Fruit fly (Drosophila melanogaster) whole organism, pupa: ENCODE results near the gene toc.

ENCODE experiments used
- CG12605 ChIP-seq: fragments of 200-800 bp; sonication (Bioruptor generic); IDR thresholded peaks from 2 replicates; pipeline ENCODE4 v1.3.6; 2022; ENCODE audit warnings: missing biosample characterization, missing genetic modification characterization
- CG13204 ChIP-seq: fragments of 200-800 bp; sonication (Bioruptor generic); optimal IDR thresholded peaks from 2 replicates; lab custom pipeline; 2018; ENCODE audit warnings: missing biosample characterization, mild to moderate bottlenecking, missing genetic modification characterization, moderate library complexity
- CG14655 ChIP-seq: fragments of 200-800 bp; sonication (Bioruptor generic); optimal IDR thresholded peaks from 3 replicates; lab custom pipeline; 2017; ENCODE audit warnings: mild to moderate bottlenecking, missing biosample characterization, missing genetic modification reagents, missing genetic modification characterization
- CG15710 ChIP-seq: fragments of 200-800 bp; sonication (Bioruptor generic); optimal IDR thresholded peaks from 2 replicates; lab custom pipeline; 2018; ENCODE audit warnings: missing biosample characterization, mild to moderate bottlenecking, missing genetic modification characterization, moderate library complexity
- CG32121 ChIP-seq: fragments of 200-800 bp; sonication (Bioruptor generic); IDR thresholded peaks from 2 replicates; pipeline ENCODE4 v1.3.6; 2022; ENCODE audit warnings: missing biosample characterization, missing genetic modification characterization
- CG34367 ChIP-seq: fragments of 200-800 bp; sonication (Bioruptor generic); optimal IDR thresholded peaks from 2 replicates; lab custom pipeline; 2018; ENCODE audit warnings: missing biosample characterization, mild to moderate bottlenecking, missing genetic modification characterization
- CG8159 ChIP-seq: fragments of 200-800 bp; sonication (Bioruptor generic); optimal IDR thresholded peaks from 3 replicates; lab custom pipeline; 2018; ENCODE audit warnings: missing biosample characterization, mild to moderate bottlenecking, missing genetic modification characterization, moderate library complexity
- CG9948 ChIP-seq: fragments of 200-800 bp; sonication (Bioruptor generic); optimal IDR thresholded peaks from 2 replicates; lab custom pipeline; 2018; ENCODE audit warnings: missing biosample characterization, mild to moderate bottlenecking, missing genetic modification characterization, moderate library complexity
- EcR ChIP-seq: fragments of 200-800 bp; sonication (Bioruptor generic); optimal IDR thresholded peaks from 3 replicates; lab custom pipeline; 2019; ENCODE audit warnings: missing biosample characterization, missing genetic modification characterization, mild to moderate bottlenecking, moderate library complexity, missing genetic modification reagents
- Ets98B ChIP-seq: fragments of 200-800 bp; sonication (Bioruptor generic); IDR thresholded peaks from 2 replicates; pipeline ENCODE4 v1.3.6; 2022; ENCODE audit warnings: missing biosample characterization, missing genetic modification characterization
- Pif1A ChIP-seq: fragments of 200-800 bp; sonication (Bioruptor generic); optimal IDR thresholded peaks from 3 replicates; lab custom pipeline; 2016; ENCODE audit warnings: missing biosample characterization, missing genetic modification characterization
- fd96Ca ChIP-seq: fragments of 200-800 bp; sonication (Bioruptor generic); IDR thresholded peaks from 3 replicates; pipeline ENCODE4 v1.3.6; 2022; ENCODE audit warnings: missing biosample characterization, missing genetic modification characterization
- rn ChIP-seq: fragments of 200-800 bp; sonication (Bioruptor generic); IDR thresholded peaks from 2 replicates; pipeline ENCODE4 v1.3.6; 2022; ENCODE audit warnings: missing biosample characterization, missing genetic modification characterization

DNA sequence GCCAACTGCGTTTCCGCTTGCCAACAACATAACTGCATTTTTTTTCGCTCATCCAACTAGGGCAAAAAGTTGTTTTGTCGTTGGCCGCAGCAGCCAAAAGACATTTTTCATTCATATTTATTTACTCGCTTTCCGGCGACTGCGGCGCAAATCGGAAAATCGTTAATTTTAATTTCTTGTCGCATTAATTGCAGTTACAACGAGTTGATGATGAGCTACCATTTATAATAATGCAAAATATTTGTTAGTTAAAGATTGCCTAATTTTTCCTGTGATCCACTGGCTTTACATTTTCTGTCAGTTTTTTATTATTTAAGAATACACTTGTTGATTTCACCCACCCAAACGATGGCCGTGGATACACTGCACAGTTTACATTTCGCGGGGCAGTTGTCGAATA lies 35.2 kb downstream of the toc start, which contains the start of gene PpD6:
- TF ChIP-seq Pif1A (GFP tag; lab: Kevin White, UChicago) (no peak), CG32121 (no peak), CG8159 (tag; lab: Kevin White, UChicago) (no peak), EcR (GFP tag; lab: Kevin White, UChicago) (no peak), CG14655 (GFP tag; lab: Kevin White, UChicago) (no peak), CG15710 (tag; lab: Kevin White, UChicago) (no peak), CG13204 (GFP tag; lab: Kevin White, UChicago) (no peak), CG9948 (tag; lab: Kevin White, UChicago) (no peak), CG34367 (tag; lab: Kevin White, UChicago) (no peak), Ets98B (GFP tag; lab: Robert Waterston, UW) (no peak), rn (GFP tag; lab: Robert Waterston, UW) (no peak), CG12605 (GFP tag; lab: Robert Waterston, UW) (no peak), fd96Ca (GFP tag; lab: Robert Waterston, UW) (no peak)
